Worm (Caenorhabditis elegans): ENCODE data around the gene nspd-5.

DNA sequence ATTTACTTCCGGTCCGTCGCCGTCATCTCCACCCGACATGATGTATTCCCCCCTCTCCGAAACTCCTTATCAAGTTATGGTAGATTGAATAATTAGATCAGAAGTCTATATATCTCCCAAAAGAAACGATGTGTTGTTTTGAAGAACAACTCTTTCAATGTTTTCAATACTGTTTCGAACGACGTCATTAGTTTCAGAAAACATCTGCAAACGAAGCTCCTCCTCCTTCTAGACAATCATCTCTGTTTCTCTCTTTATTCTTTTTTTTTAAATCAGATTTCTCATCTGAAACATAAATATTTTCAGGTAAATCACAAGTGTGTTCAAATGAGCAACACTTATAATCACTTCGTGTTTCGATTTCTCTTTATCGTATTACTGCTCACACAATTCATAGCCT, 10.3 kb downstream of the nspd-5 start, which contains the start of gene T23B7.3:
- no peak for TF ChIP-seq Y56A3A.18 (GFP tag; IDR thresholded peaks at IDR 0.05)
- no peak for TF ChIP-seq sea-2 (GFP tag; IDR thresholded peaks at IDR 0.05)
- no peak for TF ChIP-seq athp-1 (tag; optimal IDR thresholded peaks at IDR 0.05)
- TF ChIP-seq ama-1 (optimal IDR thresholded peaks at IDR 0.05): no peak
- no peak for TF ChIP-seq ama-1 (GFP tag; optimal IDR thresholded peaks at IDR 0.05)
- TF ChIP-seq nhr-179 (tag; optimal IDR thresholded peaks at IDR 0.05): no peak
- TF ChIP-seq nfya-1 (tag; optimal IDR thresholded peaks at IDR 0.05; ENCODE audit: borderline replicate concordance, insufficient read depth): no peak
- TF ChIP-seq F52B5.7 (tag; optimal IDR thresholded peaks at IDR 0.05): no peak
- TF ChIP-seq hlh-12 (tag; optimal IDR thresholded peaks at IDR 0.05): no peak
- no peak for TF ChIP-seq ceh-58 (GFP tag; IDR thresholded peaks at IDR 0.05)
